Fruit fly (Drosophila melanogaster): Measurements from ENCODE around the gene CG14402.

- no peak for TF ChIP-seq Abd-B (GFP tag; optimal IDR thresholded peaks at IDR 0.05)
- no peak for TF ChIP-seq rgr (GFP tag; optimal IDR thresholded peaks at IDR 0.05)
- TF ChIP-seq ey (GFP tag; optimal IDR thresholded peaks at IDR 0.05): no peak
- TF ChIP-seq dl (GFP tag; optimal IDR thresholded peaks at IDR 0.05; ENCODE audit: insufficient read depth in 1 of 2, partially characterized antibody in 2 of 2): no peak
These were observed 3.1 kb downstream of the CG14402 start, which contains the start of gene twit for dm6 chr2L:20852092-20852628.

Measured in whole organism, wandering third instar larva.